Worm (Caenorhabditis elegans) whole organism, mixed stage, embryonic: ENCODE data around the gene ZK1067.4.

Experiments used
- blmp-1 ChIP-seq: fragments of 150-350 bp; optimal IDR thresholded peaks from 2 replicates; lab custom pipeline; 2014; ENCODE audit warnings: missing biosample characterization, missing genetic modification characterization
- ces-1 ChIP-seq: fragments of 150-350 bp; optimal IDR thresholded peaks from 2 replicates; lab custom pipeline; 2014; ENCODE audit warnings: missing biosample characterization, missing genetic modification reagents, missing genetic modification characterization
- elt-3 ChIP-seq: fragments of 150-350 bp; optimal IDR thresholded peaks from 2 replicates; lab custom pipeline; 2014; ENCODE audit warnings: missing biosample characterization, missing genetic modification characterization
- lin-32 ChIP-seq: fragments of 200-800 bp; sonication (Bioruptor generic); optimal IDR thresholded peaks from 2 replicates; lab custom pipeline; 2018; ENCODE audit warnings: mild to moderate bottlenecking, missing genetic modification characterization, missing compliant biosample characterization
- mep-1 ChIP-seq: fragments of 150-350 bp; optimal IDR thresholded peaks from 2 replicates; lab custom pipeline; 2017; ENCODE audit warnings: missing biosample characterization, missing genetic modification reagents, missing genetic modification characterization, inconsistent platforms
- mls-2 ChIP-seq: sonication (generic microtip); optimal IDR thresholded peaks from 2 replicates; lab custom pipeline; 2016; ENCODE audit warnings: mild to moderate bottlenecking, missing genetic modification characterization, moderate library complexity, missing compliant biosample characterization
- nhr-237 ChIP-seq: fragments of 150-350 bp; optimal IDR thresholded peaks from 2 replicates; lab custom pipeline; 2014; ENCODE audit warnings: missing biosample characterization, missing genetic modification characterization
- nhr-76 ChIP-seq: sonication (generic microtip); optimal IDR thresholded peaks from 2 replicates; lab custom pipeline; 2017; ENCODE audit warnings: missing biosample characterization, missing genetic modification characterization
- pha-4 ChIP-seq: fragments of 150-350 bp; optimal IDR thresholded peaks from 2 replicates; lab custom pipeline; 2018; ENCODE audit warnings: missing biosample characterization, missing genetic modification reagents, missing genetic modification characterization
- snpc-4 ChIP-seq: fragments of 150-350 bp; optimal IDR thresholded peaks from 2 replicates; lab custom pipeline; 2014; ENCODE audit warnings: missing biosample characterization, missing genetic modification characterization
- unc-39 ChIP-seq: fragments of 150-350 bp; optimal IDR thresholded peaks from 2 replicates; lab custom pipeline; 2014; ENCODE audit warnings: missing biosample characterization, missing genetic modification characterization
- unc-62 ChIP-seq: fragments of 150-350 bp; optimal IDR thresholded peaks from 2 replicates; lab custom pipeline; 2014; ENCODE audit warnings: missing biosample characterization, missing genetic modification reagents, missing genetic modification characterization

DNA sequence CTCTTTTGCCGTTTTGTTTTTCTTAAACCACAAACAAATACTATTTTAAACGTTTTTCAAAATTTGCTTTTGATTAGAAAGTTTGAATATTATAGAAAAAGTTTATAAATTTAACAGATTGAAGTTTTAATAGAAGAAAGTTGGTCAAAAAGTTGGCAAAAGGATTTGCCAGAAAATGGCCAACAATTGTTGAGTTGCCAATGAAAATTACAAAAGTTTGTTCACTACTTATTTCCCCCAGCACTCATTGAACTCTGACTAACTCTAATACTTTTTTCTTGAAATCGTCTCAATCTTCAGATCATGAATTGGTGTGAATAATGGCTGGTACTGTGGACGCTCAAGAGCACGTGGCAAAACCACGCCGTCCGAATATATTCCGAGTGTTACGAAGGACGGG, at the start of gene ZK1067.4:
- no peak for TF ChIP-seq unc-39 (tag; lab: Kevin White, UChicago)
- no peak for TF ChIP-seq snpc-4 (tag; lab: Kevin White, UChicago)
- TF ChIP-seq nhr-237 = no peak
- no peak for TF ChIP-seq lin-32
- no peak for TF ChIP-seq ces-1 (GFP tag; lab: Kevin White, UChicago)
- TF ChIP-seq mep-1 (tag; lab: Kevin White, UChicago) = no peak
- TF ChIP-seq blmp-1 (tag; lab: Kevin White, UChicago) = no peak
- TF ChIP-seq elt-3 (tag; lab: Kevin White, UChicago) = no peak
- TF ChIP-seq pha-4 = no peak
- no peak for TF ChIP-seq mls-2 (tag; lab: Kevin White, UChicago)
- TF ChIP-seq nhr-76 = no peak
- no peak for TF ChIP-seq unc-62 (GFP tag; lab: Kevin White, UChicago)
